Worm (Caenorhabditis elegans) whole organism, young adult: ENCODE results near the gene nlp-59.

Experiments used
- B0019.2 ChIP-seq: fragments of 200-800 bp; sonication (Bioruptor generic); conservative IDR thresholded peaks from 2 replicates; pipeline ENCODE4 v1.3.6; 2022; ENCODE audit warnings: missing genetic modification reagents, missing genetic modification characterization, missing compliant biosample characterization
- B0035.1 ChIP-seq: sonication (generic microtip); optimal IDR thresholded peaks from 2 replicates; lab custom pipeline; 2016; ENCODE audit warnings: missing genetic modification characterization, mild to moderate bottlenecking, missing compliant biosample characterization, missing genotype, missing genetic modification reagents
- B0336.3 ChIP-seq: fragments of 200-800 bp; sonication (Bioruptor generic); IDR thresholded peaks from 2 replicates; pipeline ENCODE4 v1.3.6; 2022; ENCODE audit warnings: missing genetic modification characterization, missing compliant biosample characterization
- D2030.7 ChIP-seq: fragments of 200-800 bp; sonication (Bioruptor generic); IDR thresholded peaks from 2 replicates; pipeline ENCODE4 v1.3.6; 2022; ENCODE audit warnings: missing genetic modification reagents, missing genetic modification characterization, missing compliant biosample characterization
- F22D6.2 ChIP-seq: sonication (generic microtip); optimal IDR thresholded peaks from 2 replicates; lab custom pipeline; 2016; ENCODE audit warnings: mild to moderate bottlenecking, missing genetic modification characterization, missing compliant biosample characterization
- F52B5.7 ChIP-seq: sonication (generic microtip); optimal IDR thresholded peaks from 2 replicates; lab custom pipeline; 2016; ENCODE audit warnings: mild to moderate bottlenecking, missing genetic modification characterization, missing compliant biosample characterization
- F55B11.4 ChIP-seq: sonication (generic microtip); optimal IDR thresholded peaks from 2 replicates; lab custom pipeline; 2016; ENCODE audit warnings: missing compliant biosample characterization, missing genetic modification characterization, borderline replicate concordance; ENCODE audit not compliant: insufficient read depth
- F57A8.1 ChIP-seq: fragments of 200-800 bp; sonication (Bioruptor generic); optimal IDR thresholded peaks from 2 replicates; lab custom pipeline; 2018; ENCODE audit warnings: mild to moderate bottlenecking, missing genetic modification characterization, moderate library complexity, missing compliant biosample characterization
- K11D2.4 ChIP-seq: fragments of 200-800 bp; sonication (Bioruptor generic); IDR thresholded peaks from 2 replicates; pipeline ENCODE4 v1.3.6; 2022; ENCODE audit warnings: missing genetic modification reagents, missing genetic modification characterization, missing compliant biosample characterization
- Y79H2A.3 ChIP-seq: fragments of 200-800 bp; sonication (Bioruptor generic); conservative IDR thresholded peaks from 2 replicates; pipeline ENCODE4 v1.3.6; 2022; ENCODE audit warnings: missing genetic modification reagents, missing genetic modification characterization, missing compliant biosample characterization
- ZK185.1 ChIP-seq: sonication (generic microtip); optimal IDR thresholded peaks from 2 replicates; lab custom pipeline; 2016; ENCODE audit warnings: mild to moderate bottlenecking, missing genetic modification characterization, missing compliant biosample characterization; ENCODE audit not compliant: poor library complexity, severe bottlenecking
- attf-5 ChIP-seq: fragments of 200-800 bp; sonication (Bioruptor generic); optimal IDR thresholded peaks from 2 replicates; lab custom pipeline; 2018; ENCODE audit warnings: mild to moderate bottlenecking, missing genetic modification characterization, missing compliant biosample characterization
- attf-6 ChIP-seq: fragments of 200-800 bp; sonication (Bioruptor generic); IDR thresholded peaks from 2 replicates; pipeline ENCODE4 v1.3.6; 2022; ENCODE audit warnings: missing genetic modification reagents, missing genetic modification characterization, missing compliant biosample characterization
- bed-1 ChIP-seq: fragments of 200-800 bp; sonication (Bioruptor generic); IDR thresholded peaks from 2 replicates; pipeline ENCODE4 v1.3.6; 2022; ENCODE audit warnings: missing genetic modification reagents, missing genetic modification characterization, missing compliant biosample characterization
- cebp-2 ChIP-seq: fragments of 200-800 bp; sonication (Bioruptor generic); IDR thresholded peaks from 2 replicates; pipeline ENCODE4 v1.3.6; 2022; ENCODE audit warnings: missing genetic modification characterization, missing compliant biosample characterization
- dox-1 ChIP-seq: fragments of 200-800 bp; sonication (Bioruptor generic); IDR thresholded peaks from 2 replicates; pipeline ENCODE4 v1.3.6; 2022; ENCODE audit warnings: missing genetic modification reagents, missing genetic modification characterization, missing compliant biosample characterization
- egrh-3 ChIP-seq: fragments of 200-800 bp; sonication (Bioruptor generic); IDR thresholded peaks from 2 replicates; pipeline ENCODE4 v1.3.6; 2022; ENCODE audit warnings: missing genetic modification reagents, missing genetic modification characterization, missing compliant biosample characterization
- ets-4 ChIP-seq: fragments of 200-800 bp; sonication (Bioruptor generic); optimal IDR thresholded peaks from 2 replicates; lab custom pipeline; 2018; ENCODE audit warnings: mild to moderate bottlenecking, missing genetic modification characterization, missing compliant biosample characterization
- him-1 ChIP-seq: sonication (generic microtip); optimal IDR thresholded peaks from 2 replicates; lab custom pipeline; 2016; ENCODE audit warnings: missing genotype, missing genetic modification reagents, missing genetic modification characterization, missing compliant biosample characterization
- hmg-20 ChIP-seq: fragments of 200-800 bp; sonication (Bioruptor generic); IDR thresholded peaks from 2 replicates; pipeline ENCODE4 v1.3.6; 2022; ENCODE audit warnings: missing genetic modification reagents, missing genetic modification characterization, missing compliant biosample characterization
- hrde-1 ChIP-seq: sonication (generic microtip); optimal IDR thresholded peaks from 2 replicates; lab custom pipeline; 2016; ENCODE audit warnings: missing genetic modification characterization, mild to moderate bottlenecking, missing compliant biosample characterization, moderate library complexity, missing genotype, missing genetic modification reagents, borderline replicate concordance
- hsf-1 ChIP-seq: fragments of 200-800 bp; sonication (Bioruptor generic); IDR thresholded peaks from 2 replicates; pipeline ENCODE4 v1.3.6; 2022; ENCODE audit warnings: missing genetic modification reagents, missing genetic modification characterization, missing compliant biosample characterization
- let-607 ChIP-seq, 2 experiments: fragments of 200-800 bp in 1 of 2; sonication (Bioruptor generic) in 1 of 2; sonication (generic microtip) in 1 of 2; optimal IDR thresholded peaks; 2 replicates each; lab custom pipeline; 2016 to 2018; ENCODE audit warnings: mild to moderate bottlenecking in 2 of 2, missing compliant biosample characterization in 2 of 2, missing genetic modification characterization in 2 of 2, moderate library complexity in 2 of 2, missing genotype in 1 of 2
- lin-35 ChIP-seq, 3 experiments: fragments of 150-350 bp in 2 of 3; sonication (generic microtip) in 1 of 3; optimal IDR thresholded peaks; 2 replicates each; lab custom pipeline; 2014 to 2018; ENCODE audit warnings: missing biosample characterization in 3 of 3, missing genetic modification characterization in 3 of 3, missing genetic modification reagents in 3 of 3
- lin-40 ChIP-seq: sonication (generic microtip); optimal IDR thresholded peaks from 2 replicates; lab custom pipeline; 2016; ENCODE audit warnings: missing genetic modification characterization, mild to moderate bottlenecking, missing compliant biosample characterization, missing genotype, missing genetic modification reagents
- lir-1 ChIP-seq: fragments of 200-800 bp; sonication (Bioruptor generic); conservative IDR thresholded peaks from 2 replicates; pipeline ENCODE4 v1.3.6; 2022; ENCODE audit warnings: missing genetic modification reagents, missing genetic modification characterization, missing compliant biosample characterization
- nhr-179 ChIP-seq: sonication (generic microtip); optimal IDR thresholded peaks from 2 replicates; lab custom pipeline; 2016; ENCODE audit warnings: mild to moderate bottlenecking, missing genetic modification characterization, missing compliant biosample characterization
- pbrm-1 ChIP-seq: fragments of 200-800 bp; sonication (Bioruptor generic); IDR thresholded peaks from 2 replicates; pipeline ENCODE4 v1.3.6; 2022; ENCODE audit warnings: missing genetic modification reagents, missing genetic modification characterization, missing compliant biosample characterization
- pha-4 ChIP-seq: fragments of 150-350 bp; sonication (generic microtip); optimal IDR thresholded peaks from 2 replicates; lab custom pipeline; 2014; ENCODE audit warnings: missing biosample characterization, missing genetic modification reagents, missing genetic modification characterization
- rec-8 ChIP-seq, 2 experiments: sonication (generic microtip); optimal IDR thresholded peaks; 2 replicates each; lab custom pipeline; 2016; ENCODE audit warnings: mild to moderate bottlenecking in 2 of 2, missing genetic modification characterization in 2 of 2, missing genetic modification reagents in 2 of 2, missing genotype in 2 of 2, missing biosample characterization in 1 of 2, missing compliant biosample characterization in 1 of 2, moderate library complexity in 1 of 2
- repo-1 ChIP-seq: sonication (generic microtip); optimal IDR thresholded peaks from 2 replicates; lab custom pipeline; 2017; ENCODE audit warnings: mild to moderate bottlenecking, missing genetic modification characterization, missing compliant biosample characterization
- snpc-1.1 ChIP-seq: sonication (generic microtip); optimal IDR thresholded peaks from 2 replicates; lab custom pipeline; 2017; ENCODE audit warnings: missing genetic modification characterization, mild to moderate bottlenecking, missing compliant biosample characterization, antibody characterized with exemption, moderate library complexity, missing genotype, missing genetic modification reagents; ENCODE audit not compliant: insufficient read depth
- somi-1 ChIP-seq: fragments of 200-800 bp; sonication (Bioruptor generic); optimal IDR thresholded peaks from 2 replicates; lab custom pipeline; 2018; ENCODE audit warnings: mild to moderate bottlenecking, missing genetic modification characterization, missing compliant biosample characterization
- sptf-2 ChIP-seq: fragments of 200-800 bp; sonication (Bioruptor generic); optimal IDR thresholded peaks from 2 replicates; lab custom pipeline; 2018; ENCODE audit warnings: mild to moderate bottlenecking, missing genetic modification characterization, missing compliant biosample characterization
- tlf-1 ChIP-seq: fragments of 200-800 bp; sonication (Bioruptor generic); optimal IDR thresholded peaks from 2 replicates; lab custom pipeline; 2018; ENCODE audit warnings: mild to moderate bottlenecking, missing genetic modification characterization, missing compliant biosample characterization
- unc-130 ChIP-seq: sonication (generic microtip); optimal IDR thresholded peaks from 2 replicates; lab custom pipeline; 2016; ENCODE audit warnings: missing genetic modification reagents, missing genetic modification characterization, missing compliant biosample characterization
- zfh-2 ChIP-seq: fragments of 200-800 bp; sonication (Bioruptor generic); conservative IDR thresholded peaks from 2 replicates; pipeline ENCODE4 v1.3.6; 2022; ENCODE audit warnings: missing genetic modification reagents, missing genetic modification characterization, missing compliant biosample characterization
- ztf-18 ChIP-seq: sonication (generic microtip); optimal IDR thresholded peaks from 2 replicates; lab custom pipeline; 2016; ENCODE audit warnings: missing genotype, mild to moderate bottlenecking, missing genetic modification characterization, missing compliant biosample characterization
- ztf-25 ChIP-seq: fragments of 200-800 bp; sonication (Bioruptor generic); IDR thresholded peaks from 2 replicates; pipeline ENCODE4 v1.3.6; 2022; ENCODE audit warnings: missing genetic modification reagents, missing genetic modification characterization, missing compliant biosample characterization
- ztf-26 ChIP-seq: sonication (generic microtip); optimal IDR thresholded peaks from 2 replicates; lab custom pipeline; 2017; ENCODE audit warnings: missing genetic modification characterization, missing compliant biosample characterization

The nlp-59 gene

ce11 chrV:15000055-15000704 lies 28.9 kb downstream of the nlp-59 start, which contains the start of gene rps-16 (continued):
- no peak for TF ChIP-seq let-607 (tag; optimal IDR thresholded peaks at IDR 0.05; lab: Kevin White, UChicago)
- no peak for TF ChIP-seq him-1
- TF ChIP-seq hsf-1 (GFP tag; lab: Robert Waterston, UW), result peak; percentile 81
- no peak for TF ChIP-seq lin-40
- TF ChIP-seq attf-5 (GFP tag; lab: Kevin White, UChicago), result no peak
- no peak for TF ChIP-seq F55B11.4
- no peak for TF ChIP-seq K11D2.4 (GFP tag; lab: Robert Waterston, UW)
- TF ChIP-seq somi-1, result no peak
- TF ChIP-seq cebp-2 (GFP tag; lab: Robert Waterston, UW), result peak; percentile 87; the same call in 1 of the 2 replicates
- TF ChIP-seq F52B5.7, result no peak
- TF ChIP-seq snpc-1.1 (tag; lab: Kevin White, UChicago), result peak; percentile 49
- no peak for TF ChIP-seq repo-1 (tag; lab: Kevin White, UChicago)
- no peak for TF ChIP-seq ets-4
- peak; percentile 63; the same call in 1 of the 2 replicates for TF ChIP-seq zfh-2 (GFP tag; lab: Robert Waterston, UW)
- TF ChIP-seq rec-8 (tag; optimal IDR thresholded peaks at IDR 0.05; lab: Kevin White, UChicago), result peak in 1 of 2 experiments; percentile 13
- TF ChIP-seq ztf-18 (tag; lab: Kevin White, UChicago), result peak; percentile 10
- no peak for TF ChIP-seq ztf-25 (GFP tag; lab: Robert Waterston, UW)
- no peak for TF ChIP-seq nhr-179 (tag; lab: Kevin White, UChicago)

DNA sequence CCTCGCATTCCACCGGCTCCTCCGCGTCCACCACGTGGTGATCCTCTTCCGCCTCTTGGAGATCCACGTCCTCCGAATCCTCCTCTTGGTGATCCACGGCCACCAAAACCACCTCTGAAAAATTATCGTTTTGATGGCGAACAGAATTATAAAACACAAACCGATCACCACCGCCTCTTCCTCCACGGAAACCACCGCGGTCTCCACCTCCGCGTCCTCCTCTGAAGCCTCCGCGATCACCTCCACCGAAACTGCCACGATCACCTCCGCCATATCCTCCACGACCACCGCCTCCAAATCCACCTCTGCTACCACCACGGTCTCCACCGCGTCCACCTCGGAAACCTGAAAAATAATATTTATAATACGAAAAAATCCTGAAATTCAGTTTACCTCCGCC lies 30.3 kb downstream of the nlp-59 start:
- TF ChIP-seq F22D6.2 (no peak), lir-1 (GFP tag; lab: Robert Waterston, UW) (no peak), dox-1 (GFP tag; lab: Robert Waterston, UW) (peak; percentile 11; the same call in 1 of the 2 replicates), tlf-1 (GFP tag; lab: Kevin White, UChicago) (no peak), pha-4 (tag; lab: Kevin White, UChicago) (no peak), hsf-1 (GFP tag; lab: Robert Waterston, UW) (peak; percentile 5; the same call in 1 of the 2 replicates), lin-35 (GFP tag; optimal IDR thresholded peaks at IDR 0.05; lab: Kevin White, UChicago) (no peak), ZK185.1 (tag; lab: Kevin White, UChicago) (no peak), unc-130 (GFP tag; lab: Kevin White, UChicago) (no peak), B0336.3 (no peak), hmg-20 (GFP tag; lab: Robert Waterston, UW) (no peak), D2030.7 (GFP tag; lab: Robert Waterston, UW) (no peak), B0019.2 (GFP tag; lab: Robert Waterston, UW) (no peak), sptf-2 (peak; percentile 2), attf-6 (GFP tag; lab: Robert Waterston, UW) (peak; percentile 35; the same call in 1 of the 2 replicates), bed-1 (GFP tag; lab: Robert Waterston, UW) (no peak), repo-1 (tag; lab: Kevin White, UChicago) (no peak), ztf-26 (tag; lab: Kevin White, UChicago) (no peak), hrde-1 (tag; lab: Kevin White, UChicago) (no peak), cebp-2 (GFP tag; lab: Robert Waterston, UW) (no peak), egrh-3 (peak; percentile 78), pbrm-1 (GFP tag; lab: Robert Waterston, UW) (no peak), F57A8.1 (peak; percentile 20), ets-4 (no peak), Y79H2A.3 (GFP tag; lab: Robert Waterston, UW) (no peak), zfh-2 (GFP tag; lab: Robert Waterston, UW) (peak; percentile 87), B0035.1 (tag; lab: Kevin White, UChicago) (no peak)
